Worm (Caenorhabditis elegans): ENCODE data around the gene gtf-2E2.
"Not testable (repeated sequence)": the region's sequence is repeated elsewhere in the genome, so short reads cannot be mapped to it uniquely, and the experiment has no call there.

The gtf-2E2 gene

DNA sequence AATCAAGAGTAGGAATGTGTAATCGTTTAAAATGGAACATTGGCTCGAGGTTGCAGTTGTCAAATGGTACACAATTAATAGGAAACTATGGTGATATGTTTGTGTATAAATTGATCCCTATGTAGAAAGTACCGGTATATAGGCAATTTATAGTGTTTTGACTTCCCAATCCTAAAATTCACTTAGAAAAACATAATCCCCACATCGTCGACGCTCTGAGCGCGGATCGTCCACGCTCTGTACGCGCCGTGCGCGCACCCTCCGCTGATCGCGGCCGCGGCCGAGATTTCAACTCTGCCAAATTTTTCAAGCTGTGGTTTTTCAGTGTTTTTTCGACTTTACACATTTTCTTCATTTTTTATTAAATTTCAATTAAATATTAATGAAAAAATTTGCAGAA, 14.0 kb upstream of the gtf-2E2 start, which contains the start of gene F54D5.17:
Gene F54D5.17, plus strand, starts transcription at position 301 of the 400 bp plus-strand sequence.
- TF ChIP-seq pes-1 (GFP tag; IDR thresholded peaks at IDR 0.05) (no peak), flt-1 (GFP tag; IDR thresholded peaks at IDR 0.05) (no peak), tbx-37 (GFP tag; conservative IDR thresholded peaks at IDR 0.05) (no peak), F13C5.2 (tag; optimal IDR thresholded peaks at IDR 0.05) (no peak), ets-7 (tag; optimal IDR thresholded peaks at IDR 0.05) (no peak)

DNA sequence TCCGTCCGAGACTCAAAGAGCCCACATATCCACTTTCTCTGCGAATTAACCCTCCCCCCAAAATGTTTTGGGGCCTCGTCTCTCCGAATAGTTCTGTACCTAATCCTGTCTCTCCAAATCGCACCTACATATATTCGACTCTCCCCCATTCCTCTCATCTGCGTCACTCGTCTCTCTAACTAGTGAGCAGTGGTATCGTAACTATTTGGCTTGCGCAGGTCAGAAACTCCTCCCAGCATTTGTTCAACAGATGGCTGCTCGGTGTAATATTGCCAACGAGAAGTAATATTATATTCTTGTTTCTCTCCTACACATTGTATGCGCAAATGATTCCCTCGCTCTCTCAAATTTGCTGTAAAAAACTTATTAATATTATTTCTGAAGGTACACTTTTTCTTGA, 13.3 kb upstream of the gtf-2E2 start, which contains the start of gene F54D5.24:
Gene F54D5.24, plus strand, starts transcription at position 316 of the 400 bp plus-strand sequence.
- TF ChIP-seq hmg-4 (GFP tag; optimal IDR thresholded peaks at IDR 0.05) (no peak), ama-1 (optimal IDR thresholded peaks at IDR 0.05) (no peak), tra-4 (tag; optimal IDR thresholded peaks at IDR 0.05) (no peak), sea-1 (GFP tag; conservative IDR thresholded peaks at IDR 0.05) (no peak), F13C5.2 (tag; optimal IDR thresholded peaks at IDR 0.05) (no peak), tbx-11 (GFP tag; IDR thresholded peaks at IDR 0.05) (no peak), ets-7 (tag; optimal IDR thresholded peaks at IDR 0.05) (no peak), hmbx-1 (tag; optimal IDR thresholded peaks at IDR 0.05) (no peak), pes-1 (GFP tag; IDR thresholded peaks at IDR 0.05) (no peak), scrt-1 (GFP tag; IDR thresholded peaks at IDR 0.05) (no peak)

DNA sequence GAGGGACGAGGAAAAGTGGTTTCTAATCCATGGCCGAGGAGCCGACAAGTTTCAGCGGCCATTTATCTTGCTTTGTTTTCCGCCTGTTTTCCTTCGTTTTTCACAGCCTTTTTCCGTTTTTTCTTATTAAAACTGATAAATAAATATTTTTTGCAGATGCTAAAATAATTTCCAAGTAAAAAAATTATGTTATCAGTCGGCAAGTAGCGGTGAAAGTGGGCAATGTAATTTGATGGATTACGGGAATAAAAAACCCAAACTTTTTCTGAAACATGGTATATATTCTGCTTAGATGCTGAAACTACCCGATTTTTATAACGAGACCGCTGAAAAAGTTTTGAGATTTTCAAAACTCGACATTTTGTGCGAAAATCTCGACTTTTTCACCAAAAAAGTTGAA, 9.7 kb upstream of the gtf-2E2 start, which contains the start of gene dhgd-1:
Gene dhgd-1, minus strand, starts transcription at position 101 of the 400 bp plus-strand sequence.
- not testable (repeated sequence) for TF ChIP-seq tra-4 (tag; optimal IDR thresholded peaks at IDR 0.05); F13C5.2 (tag; optimal IDR thresholded peaks at IDR 0.05); hmg-4 (GFP tag; optimal IDR thresholded peaks at IDR 0.05)

DNA sequence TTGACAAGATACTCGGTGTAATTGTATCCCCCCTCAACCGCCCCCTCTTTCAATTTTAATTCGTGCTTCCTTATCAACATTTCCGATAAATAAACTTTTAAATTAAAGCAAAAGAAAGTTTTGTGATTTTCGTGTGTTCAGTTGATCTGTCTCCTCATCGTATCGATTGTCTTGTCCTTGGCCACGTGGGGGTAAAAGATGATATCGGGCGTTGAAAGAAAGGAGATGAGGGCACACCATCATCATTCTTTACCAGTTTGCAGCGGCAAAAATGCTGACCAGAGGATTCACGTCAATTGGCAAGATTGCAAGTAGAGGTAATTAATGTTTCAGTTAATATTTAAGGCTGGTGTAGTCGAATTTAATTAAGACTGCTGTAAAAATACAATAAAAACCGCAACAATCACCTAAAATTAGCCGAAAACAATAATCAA, 5.0 kb upstream of the gtf-2E2 start, which contains the start of gene F54D5.7:
Gene F54D5.7, plus strand, starts transcription at position 264 of the 434 bp plus-strand sequence.
- TF ChIP-seq ets-7 (tag; optimal IDR thresholded peaks at IDR 0.05) (no peak), ama-1 (optimal IDR thresholded peaks at IDR 0.05) (peak; percentile 77), hmbx-1 (tag; optimal IDR thresholded peaks at IDR 0.05) (peak; percentile 22), sea-1 (GFP tag; conservative IDR thresholded peaks at IDR 0.05) (0 out of 2 replicates have a peak, but pooled peaks have one; percentile 66), F13C5.2 (tag; optimal IDR thresholded peaks at IDR 0.05) (no peak), tra-4 (tag; optimal IDR thresholded peaks at IDR 0.05) (no peak)

DNA sequence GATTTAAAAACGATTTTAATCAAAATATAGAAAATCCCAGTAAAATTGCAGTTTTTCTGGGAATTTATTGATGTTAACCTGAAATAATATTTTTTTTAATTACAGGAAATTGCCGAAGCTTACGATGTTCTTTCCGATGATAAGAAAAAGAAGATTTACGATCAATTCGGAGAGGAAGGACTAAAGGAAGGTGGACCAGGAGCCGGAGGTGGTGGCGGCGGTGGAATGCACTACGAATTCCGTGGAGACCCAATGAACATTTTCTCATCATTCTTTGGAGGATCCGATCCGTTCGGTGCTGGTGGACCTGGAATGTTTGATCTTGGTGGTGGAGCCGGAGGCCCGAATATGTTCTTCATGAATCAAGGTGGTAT, 3.6 kb upstream of the gtf-2E2 start:
- TF ChIP-seq hmbx-1 (tag; optimal IDR thresholded peaks at IDR 0.05) (no peak), flt-1 (GFP tag; IDR thresholded peaks at IDR 0.05) (no peak), hmg-4 (GFP tag; optimal IDR thresholded peaks at IDR 0.05) (no peak), F13C5.2 (tag; optimal IDR thresholded peaks at IDR 0.05) (no peak), B0310.2 (tag; optimal IDR thresholded peaks at IDR 0.05) (no peak), aly-1 (tag; optimal IDR thresholded peaks at IDR 0.05) (no peak), tbx-11 (GFP tag; IDR thresholded peaks at IDR 0.05) (no peak), ets-7 (tag; optimal IDR thresholded peaks at IDR 0.05) (no peak), sea-1 (GFP tag; conservative IDR thresholded peaks at IDR 0.05) (no peak), hnd-1 (tag; optimal IDR thresholded peaks at IDR 0.05) (no peak), ceh-13 (GFP tag; optimal IDR thresholded peaks at IDR 0.05) (no peak), tra-4 (tag; optimal IDR thresholded peaks at IDR 0.05) (no peak), tbx-37 (GFP tag; conservative IDR thresholded peaks at IDR 0.05) (no peak), pes-1 (GFP tag; IDR thresholded peaks at IDR 0.05) (no peak), scrt-1 (GFP tag; IDR thresholded peaks at IDR 0.05) (no peak), ceh-36 (tag; optimal IDR thresholded peaks at IDR 0.05) (no peak), ama-1 (optimal IDR thresholded peaks at IDR 0.05) (no peak)

DNA sequence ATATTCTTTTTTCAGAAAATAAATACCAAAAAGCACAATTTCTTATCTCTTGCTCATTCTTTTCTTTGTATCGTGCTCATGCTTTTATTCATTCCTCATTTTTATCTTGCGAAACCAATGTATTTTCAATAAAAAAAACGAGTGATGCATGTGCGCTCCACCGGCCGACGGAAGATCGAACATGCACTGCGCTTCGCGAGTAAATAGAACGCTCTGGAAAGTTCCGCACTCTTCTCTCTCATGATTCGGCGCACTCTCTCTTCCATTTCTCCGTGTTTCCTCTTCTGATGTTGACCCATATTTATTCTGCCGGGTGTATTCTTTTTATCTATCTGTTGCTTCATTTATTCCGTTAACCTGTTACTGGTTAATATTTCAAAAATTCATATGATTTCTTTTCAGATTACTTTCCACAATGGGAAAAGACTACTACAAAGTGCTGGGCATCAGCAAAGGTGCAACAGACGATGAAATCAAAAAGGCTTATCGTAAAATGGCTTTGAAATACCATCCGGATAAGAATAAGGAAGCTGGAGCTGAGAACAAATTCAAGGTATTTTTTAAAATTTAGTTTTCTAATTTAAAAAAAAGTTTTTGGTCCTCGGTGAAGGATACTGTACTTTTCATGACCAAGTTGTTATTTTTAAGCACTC, 3.1 kb upstream of the gtf-2E2 start, which contains the start of gene dnj-13:
Gene dnj-13, plus strand, starts transcription at position 403 of the 653 bp plus-strand sequence.
- TF ChIP-seq ceh-13 (GFP tag; optimal IDR thresholded peaks at IDR 0.05) (no peak), flt-1 (GFP tag; IDR thresholded peaks at IDR 0.05) (peak; percentile 47; the same call in 1 of the 2 replicates), scrt-1 (GFP tag; IDR thresholded peaks at IDR 0.05) (no peak), ets-7 (tag; optimal IDR thresholded peaks at IDR 0.05) (no peak), F13C5.2 (tag; optimal IDR thresholded peaks at IDR 0.05) (peak; percentile 81), tbx-11 (GFP tag; IDR thresholded peaks at IDR 0.05) (no peak), aly-1 (tag; optimal IDR thresholded peaks at IDR 0.05) (no peak), tbx-37 (GFP tag; conservative IDR thresholded peaks at IDR 0.05) (peak; percentile 39; the same call in 1 of the 2 replicates), ceh-36 (tag; optimal IDR thresholded peaks at IDR 0.05) (no peak), hmbx-1 (tag; optimal IDR thresholded peaks at IDR 0.05) (peak; percentile 3), ama-1 (optimal IDR thresholded peaks at IDR 0.05) (peak; percentile 56), hnd-1 (tag; optimal IDR thresholded peaks at IDR 0.05) (no peak), B0310.2 (tag; optimal IDR thresholded peaks at IDR 0.05) (peak; percentile 7), sea-1 (GFP tag; conservative IDR thresholded peaks at IDR 0.05) (no peak), hmg-4 (GFP tag; optimal IDR thresholded peaks at IDR 0.05) (peak; percentile 68), pes-1 (GFP tag; IDR thresholded peaks at IDR 0.05) (peak; percentile 70; the same call in 1 of the 2 replicates), tra-4 (tag; optimal IDR thresholded peaks at IDR 0.05) (peak; percentile 23)

DNA sequence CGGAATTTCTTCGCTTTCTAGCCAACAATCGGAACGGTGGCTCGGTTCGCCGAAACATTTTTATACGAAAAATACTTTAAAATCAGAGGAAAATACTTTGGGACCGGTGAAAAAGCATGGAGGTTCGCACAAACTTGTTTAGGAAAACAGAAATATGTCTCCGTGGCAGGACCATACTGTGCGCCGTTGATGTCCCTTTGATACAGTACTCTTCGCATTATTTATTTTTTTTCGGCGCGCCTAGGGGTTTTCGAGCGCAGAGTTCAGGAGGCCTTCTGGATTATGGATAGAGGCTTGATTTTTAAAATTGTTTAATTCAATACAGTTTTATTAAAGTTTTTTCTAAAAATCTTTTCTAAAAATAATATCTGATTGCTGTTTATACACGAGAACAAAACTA, 2.4 kb upstream of the gtf-2E2 start, which contains the start of gene F54D5.9:
Gene F54D5.9, minus strand, starts transcription at position 115 of the 400 bp plus-strand sequence.
- TF ChIP-seq F13C5.2 (tag; optimal IDR thresholded peaks at IDR 0.05): no peak
- TF ChIP-seq hmg-4 (GFP tag; optimal IDR thresholded peaks at IDR 0.05): no peak
- no peak for TF ChIP-seq ceh-36 (tag; optimal IDR thresholded peaks at IDR 0.05)
- TF ChIP-seq ets-7 (tag; optimal IDR thresholded peaks at IDR 0.05): no peak
- no peak for TF ChIP-seq sea-1 (GFP tag; conservative IDR thresholded peaks at IDR 0.05)
- no peak for TF ChIP-seq scrt-1 (GFP tag; IDR thresholded peaks at IDR 0.05)
- no peak for TF ChIP-seq hmbx-1 (tag; optimal IDR thresholded peaks at IDR 0.05)
- no peak for TF ChIP-seq B0310.2 (tag; optimal IDR thresholded peaks at IDR 0.05)
- TF ChIP-seq pes-1 (GFP tag; IDR thresholded peaks at IDR 0.05): no peak
- no peak for TF ChIP-seq ceh-13 (GFP tag; optimal IDR thresholded peaks at IDR 0.05)
- TF ChIP-seq hnd-1 (tag; optimal IDR thresholded peaks at IDR 0.05): no peak
- TF ChIP-seq flt-1 (GFP tag; IDR thresholded peaks at IDR 0.05): no peak
- TF ChIP-seq aly-1 (tag; optimal IDR thresholded peaks at IDR 0.05): no peak
- TF ChIP-seq ama-1 (optimal IDR thresholded peaks at IDR 0.05): no peak
- no peak for TF ChIP-seq tbx-11 (GFP tag; IDR thresholded peaks at IDR 0.05)
- TF ChIP-seq tbx-37 (GFP tag; conservative IDR thresholded peaks at IDR 0.05): no peak
